Fruit fly (Drosophila melanogaster): Measurements from ENCODE around the gene mex1.

The mex1 gene

dm6 chr3L:15543049-15543448 is 23.7 kb upstream of the mex1 start:
- peak; percentile 94 for TF ChIP-seq tj (GFP tag; optimal IDR thresholded peaks at IDR 0.05)
- TF ChIP-seq kay (GFP tag; ENCODE audit: borderline replicate concordance): no peak

- TF ChIP-seq cic (GFP tag; optimal IDR thresholded peaks at IDR 0.05) (no peak), Mnt (GFP tag; optimal IDR thresholded peaks at IDR 0.05) (no peak), toe (GFP tag; optimal IDR thresholded peaks at IDR 0.05) (no peak), bab1 (GFP tag; optimal IDR thresholded peaks at IDR 0.05) (no peak), kay (GFP tag; ENCODE audit: borderline replicate concordance) (no peak), pad (GFP tag; optimal IDR thresholded peaks at IDR 0.05) (no peak), CG14711 (tag; optimal IDR thresholded peaks at IDR 0.05) (no peak), CG12768 (GFP tag; optimal IDR thresholded peaks at IDR 0.05) (no peak), CG33017 (tag; optimal IDR thresholded peaks at IDR 0.05) (no peak), CG1620 (GFP tag; optimal IDR thresholded peaks at IDR 0.05) (no peak), CG11617 (GFP tag; optimal IDR thresholded peaks at IDR 0.05) (no peak), tj (GFP tag; optimal IDR thresholded peaks at IDR 0.05) (no peak)
These were observed 21.9 kb upstream of the mex1 start for dm6 chr3L:15541281-15541680.

dm6 chr3L:15540682-15541081 is 21.3 kb upstream of the mex1 start:
- TF ChIP-seq CG5204 (GFP tag; optimal IDR thresholded peaks at IDR 0.05) (no peak), cnc (optimal IDR thresholded peaks at IDR 0.05) (no peak), CG1620 (GFP tag; optimal IDR thresholded peaks at IDR 0.05) (no peak), CG7045 (GFP tag; optimal IDR thresholded peaks at IDR 0.05) (no peak), Clk (GFP tag; optimal IDR thresholded peaks at IDR 0.05) (no peak), CG7101 (tag; optimal IDR thresholded peaks at IDR 0.05) (no peak), tj (GFP tag; optimal IDR thresholded peaks at IDR 0.05) (no peak), toe (GFP tag; optimal IDR thresholded peaks at IDR 0.05) (no peak), kay (GFP tag; ENCODE audit: borderline replicate concordance) (no peak), Mnt (GFP tag; optimal IDR thresholded peaks at IDR 0.05) (no peak), CG33017 (tag; optimal IDR thresholded peaks at IDR 0.05) (no peak), CG14711 (tag; optimal IDR thresholded peaks at IDR 0.05) (no peak)

dm6 chr3L:15539903-15540409 is 20.6 kb upstream of the mex1 start:
- no peak for TF ChIP-seq kay (GFP tag; ENCODE audit: borderline replicate concordance)
- TF ChIP-seq CG1620 (GFP tag; optimal IDR thresholded peaks at IDR 0.05): no peak
- no peak for TF ChIP-seq cic (GFP tag; optimal IDR thresholded peaks at IDR 0.05)
- no peak for TF ChIP-seq CG5204 (GFP tag; optimal IDR thresholded peaks at IDR 0.05)
- TF ChIP-seq Hr96 (GFP tag; optimal IDR thresholded peaks at IDR 0.05): no peak
- TF ChIP-seq tj (GFP tag; optimal IDR thresholded peaks at IDR 0.05): peak; percentile 97
- TF ChIP-seq Mnt (GFP tag; optimal IDR thresholded peaks at IDR 0.05): no peak
- TF ChIP-seq CG11617 (GFP tag; optimal IDR thresholded peaks at IDR 0.05): no peak

- TF ChIP-seq CG11617 (GFP tag; optimal IDR thresholded peaks at IDR 0.05) (no peak), cic (GFP tag; optimal IDR thresholded peaks at IDR 0.05) (peak; percentile 63), CG14711 (tag; optimal IDR thresholded peaks at IDR 0.05) (no peak), CG12768 (GFP tag; optimal IDR thresholded peaks at IDR 0.05) (no peak), Crg-1 (GFP tag; optimal IDR thresholded peaks at IDR 0.05) (no peak), ovo (GFP tag; optimal IDR thresholded peaks at IDR 0.05) (no peak), kay (GFP tag; ENCODE audit: borderline replicate concordance) (peak; percentile 60), Mnt (GFP tag; optimal IDR thresholded peaks at IDR 0.05) (no peak), CG7101 (tag; optimal IDR thresholded peaks at IDR 0.05) (no peak), pad (GFP tag; optimal IDR thresholded peaks at IDR 0.05) (no peak), Hr96 (GFP tag; optimal IDR thresholded peaks at IDR 0.05) (no peak), tj (GFP tag; optimal IDR thresholded peaks at IDR 0.05) (no peak), cnc (optimal IDR thresholded peaks at IDR 0.05) (no peak), CG7045 (GFP tag; optimal IDR thresholded peaks at IDR 0.05) (no peak), Clk (GFP tag; optimal IDR thresholded peaks at IDR 0.05) (no peak)
These were observed 19.4 kb upstream of the mex1 start for dm6 chr3L:15538582-15539490.

dm6 chr3L:15537916-15538581 is 18.7 kb upstream of the mex1 start:
- TF ChIP-seq Crg-1 (GFP tag; optimal IDR thresholded peaks at IDR 0.05) (peak; percentile 13), pad (GFP tag; optimal IDR thresholded peaks at IDR 0.05) (peak; percentile 48), CG7101 (tag; optimal IDR thresholded peaks at IDR 0.05) (peak; percentile 49), CG33017 (tag; optimal IDR thresholded peaks at IDR 0.05) (peak; percentile 43), Hr96 (GFP tag; optimal IDR thresholded peaks at IDR 0.05) (peak; percentile 41), Clk (GFP tag; optimal IDR thresholded peaks at IDR 0.05) (no peak), CG1620 (GFP tag; optimal IDR thresholded peaks at IDR 0.05) (no peak), cnc (optimal IDR thresholded peaks at IDR 0.05) (no peak), CG11617 (GFP tag; optimal IDR thresholded peaks at IDR 0.05) (peak; percentile 74), CG12768 (GFP tag; optimal IDR thresholded peaks at IDR 0.05) (peak; percentile 6), kay (GFP tag; ENCODE audit: borderline replicate concordance) (no peak), ovo (GFP tag; optimal IDR thresholded peaks at IDR 0.05) (no peak), CG14711 (tag; optimal IDR thresholded peaks at IDR 0.05) (peak; percentile 65), CG7045 (GFP tag; optimal IDR thresholded peaks at IDR 0.05) (peak; percentile 28), tj (GFP tag; optimal IDR thresholded peaks at IDR 0.05) (peak; percentile 77), Mnt (GFP tag; optimal IDR thresholded peaks at IDR 0.05) (peak; percentile 57), bab1 (GFP tag; optimal IDR thresholded peaks at IDR 0.05) (no peak), CG5204 (GFP tag; optimal IDR thresholded peaks at IDR 0.05) (peak; percentile 63), toe (GFP tag; optimal IDR thresholded peaks at IDR 0.05) (peak; percentile 50), cic (GFP tag; optimal IDR thresholded peaks at IDR 0.05) (peak; percentile 58)
